Fruit fly (Drosophila melanogaster): ENCODE measurements around the gene ssp6.
A peak's percentile ranks its signal among the peaks of the same experiment; 100 is the strongest.

Gene ssp6

dm6 chr3L:6085157-6085556 lies 8.6 kb downstream of the ssp6 start (continued):
- TF ChIP-seq CG18599 (GFP tag; optimal IDR thresholded peaks at IDR 0.05) (peak; percentile 68), trem (tag; optimal IDR thresholded peaks at IDR 0.05) (peak; percentile 29), ase (GFP tag; IDR thresholded peaks at IDR 0.05) (no peak), chm (GFP tag; IDR thresholded peaks at IDR 0.05) (no peak), scrt (GFP tag; optimal IDR thresholded peaks at IDR 0.05) (no peak), CG12659 (GFP tag; optimal IDR thresholded peaks at IDR 0.05) (peak; percentile 9), Ssrp (tag; optimal IDR thresholded peaks at IDR 0.05) (peak; percentile 5), vnd (GFP tag; IDR thresholded peaks at IDR 0.05; ENCODE audit: partially characterized antibody) (no peak), CG31441 (GFP tag; IDR thresholded peaks at IDR 0.05) (peak; percentile 55; the same call in 1 of the 2 replicates), Pdp1 (GFP tag; optimal IDR thresholded peaks at IDR 0.05) (no peak), wek (GFP tag; optimal IDR thresholded peaks at IDR 0.05) (no peak), CG30020 (tag; optimal IDR thresholded peaks at IDR 0.05) (no peak), CG2678 (tag; optimal IDR thresholded peaks at IDR 0.05) (peak; percentile 63), HLH3B (GFP tag; IDR thresholded peaks at IDR 0.05) (no peak), CG30403 (GFP tag; optimal IDR thresholded peaks at IDR 0.05) (peak; percentile 15), CG7839 (tag; optimal IDR thresholded peaks at IDR 0.05) (peak; percentile 50), insv (GFP tag; optimal IDR thresholded peaks at IDR 0.05) (no peak), cwo (GFP tag; optimal IDR thresholded peaks at IDR 0.05) (peak; percentile 12), ken (GFP tag; IDR thresholded peaks at IDR 0.05) (no peak), Trl (optimal IDR thresholded peaks at IDR 0.05) (no peak), Trl (GFP tag; optimal IDR thresholded peaks at IDR 0.05) (no peak), dysf (GFP tag; IDR thresholded peaks at IDR 0.05) (peak; percentile 47; the same call in 2 of the 3 replicates), CG17359 (tag; optimal IDR thresholded peaks at IDR 0.05) (peak; percentile 6), CG18262 (tag; optimal IDR thresholded peaks at IDR 0.05) (peak; percentile 50), CG11696 (GFP tag; IDR thresholded peaks at IDR 0.05) (no peak), pan (optimal IDR thresholded peaks at IDR 0.05) (no peak), pan (GFP tag; optimal IDR thresholded peaks at IDR 0.05 in 1 of 2, IDR thresholded peaks at IDR 0.05 in 1 of 2) (no peak), Sry-δ (GFP tag; optimal IDR thresholded peaks at IDR 0.05) (no peak), CTCF (GFP tag; optimal IDR thresholded peaks at IDR 0.05) (no peak), Hr51 (GFP tag; optimal IDR thresholded peaks at IDR 0.05) (peak in 1 of 2 experiments; percentile 42), PHDP (tag; optimal IDR thresholded peaks at IDR 0.05) (peak; percentile 29), CG4328 (GFP tag; optimal IDR thresholded peaks at IDR 0.05) (no peak), CG14860 (GFP tag; IDR thresholded peaks at IDR 0.05; ENCODE audit: partially characterized antibody) (no peak), org-1 (GFP tag; optimal IDR thresholded peaks at IDR 0.05) (no peak), CG3163 (GFP tag; optimal IDR thresholded peaks at IDR 0.05) (no peak), az2 (GFP tag; optimal IDR thresholded peaks at IDR 0.05) (peak; percentile 13), CG4360 (GFP tag; IDR thresholded peaks at IDR 0.05) (peak; percentile 30; the same call in 1 of the 2 replicates), Bgb (GFP tag; IDR thresholded peaks at IDR 0.05; ENCODE audit: partially characterized antibody) (no peak), Dp (GFP tag; optimal IDR thresholded peaks at IDR 0.05) (no peak), sens (GFP tag) (peak; percentile 5), CG18011 (GFP tag; optimal IDR thresholded peaks at IDR 0.05) (no peak), nmo (GFP tag; optimal IDR thresholded peaks at IDR 0.05) (peak; percentile 17), mam (GFP tag; optimal IDR thresholded peaks at IDR 0.05) (no peak), CG6813 (GFP tag; optimal IDR thresholded peaks at IDR 0.05) (no peak), cg (GFP tag; optimal IDR thresholded peaks at IDR 0.05) (no peak), CG10431 (GFP tag; optimal IDR thresholded peaks at IDR 0.05) (no peak), twi (tag; optimal IDR thresholded peaks at IDR 0.05) (no peak), Kr (GFP tag; optimal IDR thresholded peaks at IDR 0.05) (no peak), klu (GFP tag; IDR thresholded peaks at IDR 0.05) (no peak), CG15696 (tag; optimal IDR thresholded peaks at IDR 0.05) (no peak), Ets97D (GFP tag; optimal IDR thresholded peaks at IDR 0.05) (no peak)

All from whole organism, embryonic.